Fruit fly (Drosophila melanogaster): Measurements from ENCODE around the gene CG10730.

- TF ChIP-seq Hr4 (GFP tag; optimal IDR thresholded peaks at IDR 0.05) (no peak), CG6854 (GFP tag; optimal IDR thresholded peaks at IDR 0.05) (no peak), Sox14 (GFP tag; optimal IDR thresholded peaks at IDR 0.05) (peak; percentile 25), Lpt (GFP tag; optimal IDR thresholded peaks at IDR 0.05) (no peak), Ets96B (tag; optimal IDR thresholded peaks at IDR 0.05) (no peak)
Observed at dm6 chr2L:20082155-20082964, 10.4 kb upstream of the CG10730 start.
